In genomic region chr2L:2750337-2751084, dm6 we compare ENCODE assay signal across 1 fruit fly cellular context.
TF ChIP-seq lines count a peak whose summit lies in the region.

No protein-coding gene starts in this region.

TF ChIP-seq in whole organism, embryonic, 481 proteins besides CTCF, POLR2A, EP300 and RAD21 (continued from another document and continues in another):
- TF ChIP-seq CG14860 (GFP tag; IDR thresholded peaks at IDR 0.05; lab: Robert Waterston, UW; ENCODE audit: partially characterized antibody) = no peak
- peak; percentile 70 for TF ChIP-seq NfI (GFP tag; optimal IDR thresholded peaks at IDR 0.05; lab: Kevin White, UChicago)
- no peak for TF ChIP-seq CG17186 (GFP tag; optimal IDR thresholded peaks at IDR 0.05; lab: Kevin White, UChicago)
- TF ChIP-seq CG6765 (GFP tag; optimal IDR thresholded peaks at IDR 0.05; lab: Kevin White, UChicago) = peak; percentile 68
- TF ChIP-seq gfzf (GFP tag; optimal IDR thresholded peaks at IDR 0.05; lab: Kevin White, UChicago) = no peak
- TF ChIP-seq CG30020 (tag; optimal IDR thresholded peaks at IDR 0.05; lab: Kevin White, UChicago) = peak; percentile 4
- no peak for TF ChIP-seq CG3847 (GFP tag; IDR thresholded peaks at IDR 0.05; lab: Robert Waterston, UW)
- TF ChIP-seq Optix (GFP tag; IDR thresholded peaks at IDR 0.05; lab: Robert Waterston, UW) = no peak
- TF ChIP-seq Taf1 (GFP tag; IDR thresholded peaks at IDR 0.05; lab: Robert Waterston, UW) = no peak
- no peak for TF ChIP-seq unc-4 (GFP tag; IDR thresholded peaks at IDR 0.05; lab: Robert Waterston, UW; ENCODE audit: partially characterized antibody)
- peak; percentile 52 for TF ChIP-seq CG6683 (GFP tag; optimal IDR thresholded peaks at IDR 0.05; lab: Kevin White, UChicago)
- no peak for TF ChIP-seq tna (GFP tag; IDR thresholded peaks at IDR 0.05; lab: Robert Waterston, UW; ENCODE audit: partially characterized antibody)
- TF ChIP-seq pros (GFP tag; optimal IDR thresholded peaks at IDR 0.05; lab: Kevin White, UChicago) = peak; percentile 31
- peak; percentile 63 for TF ChIP-seq ATbp (GFP tag; optimal IDR thresholded peaks at IDR 0.05; lab: Kevin White, UChicago)
- TF ChIP-seq CG34422 (GFP tag; IDR thresholded peaks at IDR 0.05; lab: Robert Waterston, UW) = no peak
- TF ChIP-seq cas (GFP tag; IDR thresholded peaks at IDR 0.05; lab: Robert Waterston, UW) = no peak
- TF ChIP-seq CG11696 (GFP tag; IDR thresholded peaks at IDR 0.05; lab: Robert Waterston, UW) = no peak
- TF ChIP-seq NK7.1 (GFP tag; optimal IDR thresholded peaks at IDR 0.05; lab: Kevin White, UChicago) = peak; percentile 73
- TF ChIP-seq HHEX (GFP tag; optimal IDR thresholded peaks at IDR 0.05; lab: Kevin White, UChicago) = peak; percentile 86
- peak; percentile 86 for TF ChIP-seq Deaf1 (tag; optimal IDR thresholded peaks at IDR 0.05; lab: Kevin White, UChicago)
- no peak for TF ChIP-seq CG14014 (GFP tag; IDR thresholded peaks at IDR 0.05; lab: Robert Waterston, UW)
- TF ChIP-seq CG9727 (GFP tag; optimal IDR thresholded peaks at IDR 0.05; lab: Kevin White, UChicago) = peak; percentile 81
- TF ChIP-seq CG8281 (tag; optimal IDR thresholded peaks at IDR 0.05; lab: Kevin White, UChicago) = peak; percentile 65
- TF ChIP-seq gcm (GFP tag; optimal IDR thresholded peaks at IDR 0.05; lab: Kevin White, UChicago) = peak; percentile 34
- TF ChIP-seq CG16779 (GFP tag; IDR thresholded peaks at IDR 0.05; lab: Robert Waterston, UW) = no peak
- TF ChIP-seq Antp (GFP tag; optimal IDR thresholded peaks at IDR 0.05; lab: Kevin White, UChicago) = peak; percentile 87
- TF ChIP-seq gsb-n (tag; optimal IDR thresholded peaks at IDR 0.05; lab: Kevin White, UChicago) = peak; percentile 73
- no peak for TF ChIP-seq dimm (GFP tag; IDR thresholded peaks at IDR 0.05; lab: Robert Waterston, UW)
- TF ChIP-seq trem (tag; optimal IDR thresholded peaks at IDR 0.05; lab: Kevin White, UChicago) = peak; percentile 40
- peak; percentile 84 to 98 for TF ChIP-seq Pdp1 (GFP tag; optimal IDR thresholded peaks at IDR 0.05; lab: Kevin White, UChicago)
- peak in 1 of 2 experiments; percentile 29 for TF ChIP-seq insv (GFP tag; optimal IDR thresholded peaks at IDR 0.05; lab: Kevin White, UChicago)
- TF ChIP-seq kay (GFP tag; optimal IDR thresholded peaks at IDR 0.05; lab: Kevin White, UChicago) = peak; percentile 79
- TF ChIP-seq Bdp1 (GFP tag; optimal IDR thresholded peaks at IDR 0.05; lab: Kevin White, UChicago) = peak; percentile 53
- TF ChIP-seq Gsc (GFP tag; IDR thresholded peaks at IDR 0.05; lab: Robert Waterston, UW) = no peak
- TF ChIP-seq cad (GFP tag; optimal IDR thresholded peaks at IDR 0.05; lab: Kevin White, UChicago) = peak; percentile 90
- peak; percentile 48 for TF ChIP-seq jing (GFP tag; optimal IDR thresholded peaks at IDR 0.05; lab: Kevin White, UChicago)
- TF ChIP-seq CG3726 (GFP tag; IDR thresholded peaks at IDR 0.05; lab: Robert Waterston, UW) = no peak
- peak; percentile 50 for TF ChIP-seq Max (GFP tag; optimal IDR thresholded peaks at IDR 0.05; lab: Kevin White, UChicago)
- peak; percentile 75 for TF ChIP-seq ERR (GFP tag; optimal IDR thresholded peaks at IDR 0.05; lab: Kevin White, UChicago)
- no peak for TF ChIP-seq fru (optimal IDR thresholded peaks at IDR 0.05; lab: Kevin White, UChicago)
- TF ChIP-seq CG12155 (GFP tag; optimal IDR thresholded peaks at IDR 0.05; lab: Kevin White, UChicago) = peak; percentile 74
- TF ChIP-seq gcm2 (GFP tag; optimal IDR thresholded peaks at IDR 0.05; lab: Kevin White, UChicago) = peak; percentile 76
- TF ChIP-seq bowl (GFP tag; IDR thresholded peaks at IDR 0.05; lab: Robert Waterston, UW) = no peak
- no peak for TF ChIP-seq corto (GFP tag; optimal IDR thresholded peaks at IDR 0.05; lab: Kevin White, UChicago)
- no peak for TF ChIP-seq CG17912 (GFP tag; optimal IDR thresholded peaks at IDR 0.05; lab: Kevin White, UChicago)
- peak; percentile 77 for TF ChIP-seq CrebB (tag; optimal IDR thresholded peaks at IDR 0.05; lab: Kevin White, UChicago)
- no peak for TF ChIP-seq prd (optimal IDR thresholded peaks at IDR 0.05; lab: Kevin White, UChicago)
- no peak for TF ChIP-seq prd (GFP tag; IDR thresholded peaks at IDR 0.05; lab: Robert Waterston, UW)
- peak; percentile 86 for TF ChIP-seq CG13296 (GFP tag; optimal IDR thresholded peaks at IDR 0.05; lab: Kevin White, UChicago)
- TF ChIP-seq CG18011 (GFP tag; optimal IDR thresholded peaks at IDR 0.05; lab: Kevin White, UChicago) = peak; percentile 21
- peak; percentile 86 for TF ChIP-seq exex (tag; optimal IDR thresholded peaks at IDR 0.05; lab: Kevin White, UChicago)
- TF ChIP-seq CG9797 (GFP tag; optimal IDR thresholded peaks at IDR 0.05; lab: Kevin White, UChicago) = peak; percentile 34
- peak; percentile 69 for TF ChIP-seq fu2 (GFP tag; optimal IDR thresholded peaks at IDR 0.05; lab: Kevin White, UChicago)
- no peak for TF ChIP-seq CG32532 (GFP tag; IDR thresholded peaks at IDR 0.05; lab: Robert Waterston, UW)
- peak; percentile 73 for TF ChIP-seq CG13424 (tag; optimal IDR thresholded peaks at IDR 0.05; lab: Kevin White, UChicago)
- TF ChIP-seq CG8290 (GFP tag; optimal IDR thresholded peaks at IDR 0.05; lab: Kevin White, UChicago) = peak; percentile 32
- TF ChIP-seq CG8290 (tag; optimal IDR thresholded peaks at IDR 0.05; lab: Kevin White, UChicago) = peak in 1 of 2 experiments; percentile 94
- no peak for TF ChIP-seq HLH3B (GFP tag; IDR thresholded peaks at IDR 0.05; lab: Robert Waterston, UW)
- no peak for TF ChIP-seq lmd (GFP tag; IDR thresholded peaks at IDR 0.05; lab: Robert Waterston, UW)
- TF ChIP-seq mld (GFP tag; IDR thresholded peaks at IDR 0.05; lab: Robert Waterston, UW; ENCODE audit: partially characterized antibody) = no peak
- TF ChIP-seq lilli (GFP tag; optimal IDR thresholded peaks at IDR 0.05; lab: Kevin White, UChicago) = peak; percentile 90
- TF ChIP-seq chn (GFP tag; optimal IDR thresholded peaks at IDR 0.05; lab: Kevin White, UChicago) = peak; percentile 69
- peak; percentile 98 for TF ChIP-seq Med (GFP tag; lab: Kevin White, UChicago)
- TF ChIP-seq CG7786 (GFP tag; optimal IDR thresholded peaks at IDR 0.05; lab: Kevin White, UChicago) = peak; percentile 76
- peak; percentile 74 for TF ChIP-seq fd96Cb (tag; optimal IDR thresholded peaks at IDR 0.05; lab: Kevin White, UChicago)
- TF ChIP-seq CG42726 (GFP tag; IDR thresholded peaks at IDR 0.05; lab: Robert Waterston, UW; ENCODE audit: partially characterized antibody) = no peak
- no peak for TF ChIP-seq Oaz (GFP tag; IDR thresholded peaks at IDR 0.05; lab: Robert Waterston, UW)
- TF ChIP-seq CG7963 (GFP tag; IDR thresholded peaks at IDR 0.05; lab: Robert Waterston, UW; ENCODE audit: partially characterized antibody) = no peak
- peak; percentile 72 for TF ChIP-seq CG9876 (GFP tag; optimal IDR thresholded peaks at IDR 0.05; lab: Kevin White, UChicago)
- TF ChIP-seq sima (GFP tag; optimal IDR thresholded peaks at IDR 0.05; lab: Kevin White, UChicago) = no peak
- no peak for TF ChIP-seq sr (GFP tag; IDR thresholded peaks at IDR 0.05; lab: Robert Waterston, UW)
- no peak for TF ChIP-seq Mad (GFP tag; optimal IDR thresholded peaks at IDR 0.05; lab: Kevin White, UChicago)
- TF ChIP-seq schlank (tag; optimal IDR thresholded peaks at IDR 0.05; lab: Kevin White, UChicago) = peak; percentile 77
- TF ChIP-seq ase (GFP tag; IDR thresholded peaks at IDR 0.05; lab: Robert Waterston, UW) = no peak
- TF ChIP-seq Meics (GFP tag; optimal IDR thresholded peaks at IDR 0.05; lab: Kevin White, UChicago) = peak; percentile 88
- TF ChIP-seq CG31224 (GFP tag; IDR thresholded peaks at IDR 0.05; lab: Robert Waterston, UW) = no peak
- no peak for TF ChIP-seq toy (GFP tag; IDR thresholded peaks at IDR 0.05; lab: Robert Waterston, UW)
- peak; percentile 2 for TF ChIP-seq kah (GFP tag; optimal IDR thresholded peaks at IDR 0.05; lab: Kevin White, UChicago)
- TF ChIP-seq stwl (tag; optimal IDR thresholded peaks at IDR 0.05; lab: Kevin White, UChicago) = peak; percentile 28
- peak; percentile 87 for TF ChIP-seq org-1 (GFP tag; optimal IDR thresholded peaks at IDR 0.05; lab: Kevin White, UChicago)
- TF ChIP-seq HLHmδ (GFP tag; optimal IDR thresholded peaks at IDR 0.05; lab: Kevin White, UChicago) = no peak
- TF ChIP-seq CHES-1-like (GFP tag; optimal IDR thresholded peaks at IDR 0.05; lab: Kevin White, UChicago) = peak; percentile 64
- TF ChIP-seq ab (GFP tag; optimal IDR thresholded peaks at IDR 0.05; lab: Kevin White, UChicago) = peak; percentile 32
- TF ChIP-seq tll (GFP tag; optimal IDR thresholded peaks at IDR 0.05; lab: Kevin White, UChicago) = peak in 1 of 2 experiments; percentile 1
- peak; percentile 48 for TF ChIP-seq CG10462 (GFP tag; optimal IDR thresholded peaks at IDR 0.05; lab: Kevin White, UChicago)
- peak; percentile 31 for TF ChIP-seq ac (GFP tag; optimal IDR thresholded peaks at IDR 0.05; lab: Kevin White, UChicago)
- no peak for TF ChIP-seq Doc3 (GFP tag; IDR thresholded peaks at IDR 0.05; lab: Robert Waterston, UW; ENCODE audit: partially characterized antibody)
- TF ChIP-seq amos (GFP tag; IDR thresholded peaks at IDR 0.05; lab: Robert Waterston, UW; ENCODE audit: partially characterized antibody) = no peak
- no peak for TF ChIP-seq ftz-f1 (GFP tag; optimal IDR thresholded peaks at IDR 0.05; lab: Kevin White, UChicago)
- TF ChIP-seq CG17829 (tag; optimal IDR thresholded peaks at IDR 0.05; lab: Kevin White, UChicago) = peak; percentile 83
- peak; percentile 66 for TF ChIP-seq kni (GFP tag; optimal IDR thresholded peaks at IDR 0.05; lab: Kevin White, UChicago)
- peak; percentile 66 for TF ChIP-seq CG10654 (GFP tag; optimal IDR thresholded peaks at IDR 0.05; lab: Kevin White, UChicago)
- TF ChIP-seq Dip3 (GFP tag; optimal IDR thresholded peaks at IDR 0.05; lab: Kevin White, UChicago) = peak; percentile 81
- no peak for TF ChIP-seq H2.0 (GFP tag; IDR thresholded peaks at IDR 0.05; lab: Robert Waterston, UW)
- peak; percentile 82 for TF ChIP-seq bab2 (GFP tag; optimal IDR thresholded peaks at IDR 0.05; lab: Kevin White, UChicago)
- peak; percentile 17 to 76 for TF ChIP-seq chif (GFP tag; optimal IDR thresholded peaks at IDR 0.05; lab: Kevin White, UChicago)
- TF ChIP-seq bsh (GFP tag; optimal IDR thresholded peaks at IDR 0.05; lab: Kevin White, UChicago) = peak; percentile 73 to 79
- peak; percentile 85 for TF ChIP-seq CG3281 (GFP tag; optimal IDR thresholded peaks at IDR 0.05; lab: Kevin White, UChicago)
- TF ChIP-seq CG11247 (GFP tag; IDR thresholded peaks at IDR 0.05; lab: Robert Waterston, UW) = no peak
- TF ChIP-seq ato (GFP tag; IDR thresholded peaks at IDR 0.05; lab: Robert Waterston, UW; ENCODE audit: partially characterized antibody) = no peak
- TF ChIP-seq hb (GFP tag; IDR thresholded peaks at IDR 0.05; lab: Robert Waterston, UW; ENCODE audit: partially characterized antibody) = no peak
- peak; percentile 51 for TF ChIP-seq sd (tag; optimal IDR thresholded peaks at IDR 0.05; lab: Kevin White, UChicago)
- TF ChIP-seq CG17612 (GFP tag; IDR thresholded peaks at IDR 0.05; lab: Robert Waterston, UW) = no peak
- peak; percentile 42 for TF ChIP-seq CG3407 (GFP tag; optimal IDR thresholded peaks at IDR 0.05; lab: Kevin White, UChicago)
- peak; percentile 60 for TF ChIP-seq CG12236 (GFP tag; optimal IDR thresholded peaks at IDR 0.05; lab: Kevin White, UChicago)
- peak; percentile 51 for TF ChIP-seq CG16863 (GFP tag; optimal IDR thresholded peaks at IDR 0.05; lab: Kevin White, UChicago)
- no peak for TF ChIP-seq so (GFP tag; IDR thresholded peaks at IDR 0.05; lab: Robert Waterston, UW)
- peak; percentile 66 for TF ChIP-seq CG30431 (GFP tag; optimal IDR thresholded peaks at IDR 0.05; lab: Kevin White, UChicago)
- no peak for TF ChIP-seq slbo (GFP tag; IDR thresholded peaks at IDR 0.05; lab: Robert Waterston, UW)
- TF ChIP-seq TFAM (GFP tag; optimal IDR thresholded peaks at IDR 0.05; lab: Kevin White, UChicago) = no peak
- no peak for TF ChIP-seq knrl (GFP tag; IDR thresholded peaks at IDR 0.05; lab: Robert Waterston, UW; ENCODE audit: partially characterized antibody)
- peak; percentile 45 for TF ChIP-seq wek (GFP tag; optimal IDR thresholded peaks at IDR 0.05; lab: Kevin White, UChicago)
- TF ChIP-seq cg (GFP tag; optimal IDR thresholded peaks at IDR 0.05; lab: Kevin White, UChicago) = no peak
- peak; percentile 82 for TF ChIP-seq CoRest (tag; optimal IDR thresholded peaks at IDR 0.05; lab: Kevin White, UChicago)
- TF ChIP-seq pzg (GFP tag; optimal IDR thresholded peaks at IDR 0.05; lab: Kevin White, UChicago) = peak; percentile 22
- TF ChIP-seq sens-2 (GFP tag; IDR thresholded peaks at IDR 0.05; lab: Robert Waterston, UW) = no peak
- peak; percentile 62 for TF ChIP-seq emc (GFP tag; optimal IDR thresholded peaks at IDR 0.05; lab: Kevin White, UChicago)
- peak; percentile 74 for TF ChIP-seq Mes4 (GFP tag; optimal IDR thresholded peaks at IDR 0.05; lab: Kevin White, UChicago)
- no peak for TF ChIP-seq CG15073 (GFP tag; optimal IDR thresholded peaks at IDR 0.05; lab: Kevin White, UChicago)
- peak; percentile 78 for TF ChIP-seq Oli (tag; optimal IDR thresholded peaks at IDR 0.05; lab: Kevin White, UChicago)
- TF ChIP-seq z (GFP tag; IDR thresholded peaks at IDR 0.05; lab: Robert Waterston, UW) = no peak
- no peak for TF ChIP-seq dati (GFP tag; IDR thresholded peaks at IDR 0.05; lab: Robert Waterston, UW)
- peak; percentile 81 for TF ChIP-seq Sox100B (GFP tag; optimal IDR thresholded peaks at IDR 0.05; lab: Kevin White, UChicago)
- TF ChIP-seq BEAF-32 (GFP tag; optimal IDR thresholded peaks at IDR 0.05; lab: Kevin White, UChicago) = no peak
- TF ChIP-seq CG14965 (GFP tag; optimal IDR thresholded peaks at IDR 0.05; lab: Kevin White, UChicago; ENCODE audit: borderline replicate concordance) = peak; percentile 61
- TF ChIP-seq h (optimal IDR thresholded peaks at IDR 0.05; lab: Kevin White, UChicago) = no peak
- TF ChIP-seq CG9817 (tag; optimal IDR thresholded peaks at IDR 0.05; lab: Kevin White, UChicago) = peak; percentile 34
- TF ChIP-seq slp2 (GFP tag; optimal IDR thresholded peaks at IDR 0.05; lab: Kevin White, UChicago) = peak; percentile 79
- TF ChIP-seq CG3065 (GFP tag; optimal IDR thresholded peaks at IDR 0.05; lab: Kevin White, UChicago) = peak; percentile 26
- TF ChIP-seq CG16815 (GFP tag; optimal IDR thresholded peaks at IDR 0.05; lab: Kevin White, UChicago) = peak; percentile 56
- peak; percentile 58 for TF ChIP-seq CG4854 (GFP tag; optimal IDR thresholded peaks at IDR 0.05; lab: Kevin White, UChicago)
- no peak for TF ChIP-seq eyg (GFP tag; optimal IDR thresholded peaks at IDR 0.05; lab: Kevin White, UChicago)
- TF ChIP-seq fd102C (GFP tag; optimal IDR thresholded peaks at IDR 0.05; lab: Kevin White, UChicago) = no peak
- peak; percentile 48 for TF ChIP-seq CG8388 (GFP tag; optimal IDR thresholded peaks at IDR 0.05; lab: Kevin White, UChicago)
- peak; percentile 88 for TF ChIP-seq Dek (tag; optimal IDR thresholded peaks at IDR 0.05; lab: Kevin White, UChicago)
